Worm (Caenorhabditis elegans) whole organism, young adult: Measurements from ENCODE around the gene ceh-21.

Experiments used
- B0261.1 ChIP-seq: sonication (generic microtip); optimal IDR thresholded peaks from 2 replicates; lab custom pipeline; 2016; ENCODE audit warnings: mild to moderate bottlenecking, missing genetic modification characterization, moderate library complexity, missing compliant biosample characterization
- B0336.3 ChIP-seq: fragments of 200-800 bp; sonication (Bioruptor generic); IDR thresholded peaks from 2 replicates; pipeline ENCODE4 v1.3.6; 2022; ENCODE audit warnings: missing genetic modification characterization, missing compliant biosample characterization
- F22D6.2 ChIP-seq: sonication (generic microtip); optimal IDR thresholded peaks from 2 replicates; lab custom pipeline; 2016; ENCODE audit warnings: mild to moderate bottlenecking, missing genetic modification characterization, missing compliant biosample characterization
- F33H1.4 ChIP-seq: fragments of 200-800 bp; sonication (Bioruptor generic); IDR thresholded peaks from 2 replicates; pipeline ENCODE4 v1.3.6; 2022; ENCODE audit warnings: missing genetic modification reagents, missing genetic modification characterization, missing compliant biosample characterization
- F37B4.10 ChIP-seq: fragments of 200-800 bp; sonication (Bioruptor generic); IDR thresholded peaks from 2 replicates; pipeline ENCODE4 v1.3.6; 2022; ENCODE audit warnings: missing genetic modification characterization, missing compliant biosample characterization
- F57A8.1 ChIP-seq: fragments of 200-800 bp; sonication (Bioruptor generic); optimal IDR thresholded peaks from 2 replicates; lab custom pipeline; 2018; ENCODE audit warnings: mild to moderate bottlenecking, missing genetic modification characterization, moderate library complexity, missing compliant biosample characterization
- K12H6.12 ChIP-seq: fragments of 200-800 bp; sonication (Bioruptor generic); optimal IDR thresholded peaks from 2 replicates; lab custom pipeline; 2018; ENCODE audit warnings: mild to moderate bottlenecking, missing genetic modification characterization, missing compliant biosample characterization
- T07F8.4 ChIP-seq: sonication (generic microtip); optimal IDR thresholded peaks from 2 replicates; lab custom pipeline; 2016; ENCODE audit warnings: mild to moderate bottlenecking, missing genetic modification characterization, moderate library complexity, missing compliant biosample characterization
- Y53F4B.3 ChIP-seq: fragments of 200-800 bp; sonication (Bioruptor generic); IDR thresholded peaks from 2 replicates; pipeline ENCODE4 v1.3.6; 2022; ENCODE audit warnings: missing genetic modification reagents, missing genetic modification characterization, missing compliant biosample characterization
- Y53G8AR.9 ChIP-seq: fragments of 200-800 bp; sonication (Bioruptor generic); conservative IDR thresholded peaks from 2 replicates; pipeline ENCODE4 v1.3.6; 2022; ENCODE audit warnings: missing genetic modification reagents, missing genetic modification characterization, missing compliant biosample characterization
- Y67H2A.10 ChIP-seq: fragments of 200-800 bp; sonication (Bioruptor generic); conservative IDR thresholded peaks from 2 replicates; pipeline ENCODE4 v1.3.6; 2022; ENCODE audit warnings: missing genetic modification reagents, missing genetic modification characterization, missing compliant biosample characterization
- Y79H2A.3 ChIP-seq: fragments of 200-800 bp; sonication (Bioruptor generic); conservative IDR thresholded peaks from 2 replicates; pipeline ENCODE4 v1.3.6; 2022; ENCODE audit warnings: missing genetic modification reagents, missing genetic modification characterization, missing compliant biosample characterization
- Y95B8A.8 ChIP-seq: fragments of 200-800 bp; sonication (Bioruptor generic); IDR thresholded peaks from 2 replicates; pipeline ENCODE4 v1.3.6; 2022; ENCODE audit warnings: missing genetic modification reagents, missing genetic modification characterization, missing compliant biosample characterization
- akir-1 ChIP-seq: fragments of 200-800 bp; sonication (Bioruptor generic); optimal IDR thresholded peaks from 2 replicates; lab custom pipeline; 2018; ENCODE audit warnings: mild to moderate bottlenecking, missing genetic modification characterization, moderate library complexity, missing compliant biosample characterization
- ama-1 ChIP-seq, 3 experiments: fragments of 150-350 bp in 1 of 3; sonication (generic microtip) in 2 of 3; optimal IDR thresholded peaks; 2 replicates each; lab custom pipeline; 2014 to 2018; ENCODE audit warnings: missing biosample characterization in 2 of 3, missing genetic modification characterization in 2 of 3, missing genetic modification reagents in 2 of 3
- attf-3 ChIP-seq: fragments of 200-800 bp; sonication (Bioruptor generic); conservative IDR thresholded peaks from 2 replicates; pipeline ENCODE4 v1.3.6; 2022; ENCODE audit warnings: missing genetic modification reagents, missing genetic modification characterization, missing compliant biosample characterization
- attf-6 ChIP-seq: fragments of 200-800 bp; sonication (Bioruptor generic); IDR thresholded peaks from 2 replicates; pipeline ENCODE4 v1.3.6; 2022; ENCODE audit warnings: missing genetic modification reagents, missing genetic modification characterization, missing compliant biosample characterization
- ccch-3 ChIP-seq: fragments of 200-800 bp; sonication (Bioruptor generic); optimal IDR thresholded peaks from 2 replicates; lab custom pipeline; 2018; ENCODE audit warnings: mild to moderate bottlenecking, missing genetic modification characterization, missing compliant biosample characterization
- cebp-2 ChIP-seq: fragments of 200-800 bp; sonication (Bioruptor generic); IDR thresholded peaks from 2 replicates; pipeline ENCODE4 v1.3.6; 2022; ENCODE audit warnings: missing genetic modification characterization, missing compliant biosample characterization
- ceh-100 ChIP-seq: fragments of 200-800 bp; sonication (Bioruptor generic); IDR thresholded peaks from 2 replicates; pipeline ENCODE4 v1.3.6; 2022; ENCODE audit warnings: missing genetic modification reagents, missing genetic modification characterization, missing compliant biosample characterization
- ceh-91 ChIP-seq: fragments of 200-800 bp; sonication (Bioruptor generic); IDR thresholded peaks from 2 replicates; pipeline ENCODE4 v1.3.6; 2022; ENCODE audit warnings: missing genetic modification reagents, missing genetic modification characterization, missing compliant biosample characterization
- dox-1 ChIP-seq: fragments of 200-800 bp; sonication (Bioruptor generic); IDR thresholded peaks from 2 replicates; pipeline ENCODE4 v1.3.6; 2022; ENCODE audit warnings: missing genetic modification reagents, missing genetic modification characterization, missing compliant biosample characterization
- efl-1 ChIP-seq: fragments of 150-350 bp; optimal IDR thresholded peaks from 2 replicates; lab custom pipeline; 2014; ENCODE audit warnings: missing biosample characterization, missing genetic modification reagents, missing genetic modification characterization
- ekl-4 ChIP-seq: fragments of 200-800 bp; sonication (Bioruptor generic); IDR thresholded peaks from 2 replicates; pipeline ENCODE4 v1.3.6; 2022; ENCODE audit warnings: missing genetic modification reagents, missing genetic modification characterization, missing compliant biosample characterization
- hlh-12 ChIP-seq: sonication (generic microtip); optimal IDR thresholded peaks from 2 replicates; lab custom pipeline; 2016; ENCODE audit warnings: missing genetic modification characterization, missing compliant biosample characterization
- hlh-26 ChIP-seq: fragments of 200-800 bp; sonication (Bioruptor generic); conservative IDR thresholded peaks from 2 replicates; pipeline ENCODE4 v1.3.6; 2022; ENCODE audit warnings: missing genetic modification reagents, missing genetic modification characterization, missing compliant biosample characterization
- hrde-1 ChIP-seq: sonication (generic microtip); optimal IDR thresholded peaks from 2 replicates; lab custom pipeline; 2016; ENCODE audit warnings: missing genetic modification characterization, mild to moderate bottlenecking, missing compliant biosample characterization, moderate library complexity, missing genotype, missing genetic modification reagents, borderline replicate concordance
- let-607 ChIP-seq, 2 experiments: fragments of 200-800 bp in 1 of 2; sonication (Bioruptor generic) in 1 of 2; sonication (generic microtip) in 1 of 2; optimal IDR thresholded peaks; 2 replicates each; lab custom pipeline; 2016 to 2018; ENCODE audit warnings: mild to moderate bottlenecking in 2 of 2, missing compliant biosample characterization in 2 of 2, missing genetic modification characterization in 2 of 2, moderate library complexity in 2 of 2, missing genotype in 1 of 2
- lin-26 ChIP-seq: fragments of 200-800 bp; sonication (Bioruptor generic); IDR thresholded peaks from 2 replicates; pipeline ENCODE4 v1.3.6; 2022; ENCODE audit warnings: missing genetic modification reagents, missing genetic modification characterization, missing compliant biosample characterization
- lin-40 ChIP-seq: sonication (generic microtip); optimal IDR thresholded peaks from 2 replicates; lab custom pipeline; 2016; ENCODE audit warnings: missing genetic modification characterization, mild to moderate bottlenecking, missing compliant biosample characterization, missing genotype, missing genetic modification reagents
- madf-10 ChIP-seq: sonication (generic microtip); optimal IDR thresholded peaks from 2 replicates; lab custom pipeline; 2016; ENCODE audit warnings: mild to moderate bottlenecking, missing genetic modification characterization, missing compliant biosample characterization
- madf-3 ChIP-seq: fragments of 200-800 bp; sonication (Bioruptor generic); IDR thresholded peaks from 2 replicates; pipeline ENCODE4 v1.3.6; 2022; ENCODE audit warnings: missing genetic modification reagents, missing genetic modification characterization, missing compliant biosample characterization
- madf-8 ChIP-seq: fragments of 200-800 bp; sonication (Bioruptor generic); conservative IDR thresholded peaks from 2 replicates; pipeline ENCODE4 v1.3.6; 2022; ENCODE audit warnings: missing genetic modification reagents, missing genetic modification characterization, missing compliant biosample characterization
- nfya-2 ChIP-seq: fragments of 200-800 bp; sonication (Bioruptor generic); IDR thresholded peaks from 2 replicates; pipeline ENCODE4 v1.3.6; 2022; ENCODE audit warnings: missing genetic modification reagents, missing genetic modification characterization, missing compliant biosample characterization
- nhr-27 ChIP-seq: fragments of 200-800 bp; sonication (Bioruptor generic); optimal IDR thresholded peaks from 2 replicates; lab custom pipeline; 2018; ENCODE audit warnings: mild to moderate bottlenecking, missing genetic modification characterization, moderate library complexity, missing compliant biosample characterization
- nhr-80 ChIP-seq: sonication (generic microtip); optimal IDR thresholded peaks from 2 replicates; lab custom pipeline; 2016; ENCODE audit warnings: missing genetic modification characterization, missing compliant biosample characterization
- pbrm-1 ChIP-seq: fragments of 200-800 bp; sonication (Bioruptor generic); IDR thresholded peaks from 2 replicates; pipeline ENCODE4 v1.3.6; 2022; ENCODE audit warnings: missing genetic modification reagents, missing genetic modification characterization, missing compliant biosample characterization
- rcor-1 ChIP-seq: fragments of 200-800 bp; sonication (Bioruptor generic); IDR thresholded peaks from 2 replicates; pipeline ENCODE4 v1.3.6; 2022; ENCODE audit warnings: missing genetic modification reagents, missing genetic modification characterization, missing compliant biosample characterization
- rec-8 ChIP-seq, 2 experiments: sonication (generic microtip); optimal IDR thresholded peaks; 2 replicates each; lab custom pipeline; 2016; ENCODE audit warnings: mild to moderate bottlenecking in 2 of 2, missing genetic modification characterization in 2 of 2, missing genetic modification reagents in 2 of 2, missing genotype in 2 of 2, missing biosample characterization in 1 of 2, missing compliant biosample characterization in 1 of 2, moderate library complexity in 1 of 2
- rpc-1 ChIP-seq, 2 experiments: fragments of 150-350 bp in 1 of 2; sonication (generic microtip) in 1 of 2; optimal IDR thresholded peaks; 2 replicates each; lab custom pipeline; 2014 to 2018; ENCODE audit warnings: missing biosample characterization in 1 of 2, missing genetic modification characterization in 1 of 2, missing genetic modification reagents in 1 of 2, missing genotype in 1 of 2
- snpc-1.1 ChIP-seq: sonication (generic microtip); optimal IDR thresholded peaks from 2 replicates; lab custom pipeline; 2017; ENCODE audit warnings: missing genetic modification characterization, mild to moderate bottlenecking, missing compliant biosample characterization, antibody characterized with exemption, moderate library complexity, missing genotype, missing genetic modification reagents; ENCODE audit not compliant: insufficient read depth
- snpc-1.3 ChIP-seq: sonication (generic microtip); optimal IDR thresholded peaks from 2 replicates; lab custom pipeline; 2017; ENCODE audit warnings: missing genetic modification characterization, mild to moderate bottlenecking, missing compliant biosample characterization, antibody characterized with exemption, moderate library complexity, missing genotype, missing genetic modification reagents; ENCODE audit not compliant: insufficient read depth
- somi-1 ChIP-seq: fragments of 200-800 bp; sonication (Bioruptor generic); optimal IDR thresholded peaks from 2 replicates; lab custom pipeline; 2018; ENCODE audit warnings: mild to moderate bottlenecking, missing genetic modification characterization, missing compliant biosample characterization
- tbx-9 ChIP-seq: sonication (generic microtip); optimal IDR thresholded peaks from 2 replicates; lab custom pipeline; 2016; ENCODE audit warnings: borderline replicate concordance, missing genetic modification characterization, inconsistent platforms, missing compliant biosample characterization
- unc-130 ChIP-seq: sonication (generic microtip); optimal IDR thresholded peaks from 2 replicates; lab custom pipeline; 2016; ENCODE audit warnings: missing genetic modification reagents, missing genetic modification characterization, missing compliant biosample characterization
- xnd-1 ChIP-seq: sonication (generic microtip); optimal IDR thresholded peaks from 2 replicates; lab custom pipeline; 2016; ENCODE audit warnings: missing genotype, missing genetic modification reagents, missing genetic modification characterization, missing compliant biosample characterization
- ztf-3 ChIP-seq: fragments of 200-800 bp; sonication (Bioruptor generic); optimal IDR thresholded peaks from 2 replicates; lab custom pipeline; 2018; ENCODE audit warnings: mild to moderate bottlenecking, missing genetic modification characterization, missing compliant biosample characterization

Gene ceh-21

DNA sequence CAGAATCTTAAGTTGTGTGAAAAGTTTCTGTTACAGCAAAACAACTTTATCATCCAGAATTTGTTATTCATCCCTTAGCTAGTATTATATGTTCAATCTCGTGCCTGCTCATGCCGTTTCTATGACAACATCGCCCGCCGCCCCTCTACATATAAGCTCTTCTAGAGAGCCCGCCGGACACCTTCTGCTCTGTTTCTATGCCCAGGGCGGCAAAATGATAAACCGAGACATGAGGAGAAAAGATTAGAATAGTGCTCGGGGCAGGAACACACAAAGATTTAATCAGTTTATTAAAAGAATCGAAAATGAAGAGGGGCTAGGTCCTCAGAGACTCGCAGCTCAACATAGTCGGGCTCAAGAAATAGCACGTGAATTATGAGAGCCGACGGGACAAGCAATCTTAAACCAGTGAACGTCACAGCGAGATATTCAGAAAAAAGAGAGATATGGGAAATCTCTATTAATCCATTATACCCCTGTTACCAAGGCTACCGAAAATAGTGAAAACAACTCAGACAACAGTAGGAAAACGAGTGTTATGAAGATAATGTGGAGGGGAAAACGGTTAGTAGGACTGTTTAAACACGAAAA lies 36.0 kb upstream of the ceh-21 start (continued):
- TF ChIP-seq let-607 (tag; optimal IDR thresholded peaks at IDR 0.05; lab: Kevin White, UChicago) (no peak), B0261.1 (tag; lab: Kevin White, UChicago) (peak; percentile 40), madf-10 (tag; lab: Kevin White, UChicago) (peak; percentile 51), Y95B8A.8 (GFP tag; lab: Robert Waterston, UW) (no peak), xnd-1 (no peak), ceh-100 (GFP tag; lab: Robert Waterston, UW) (no peak), F33H1.4 (GFP tag; lab: Robert Waterston, UW) (no peak), unc-130 (GFP tag; lab: Kevin White, UChicago) (no peak), lin-40 (tag; lab: Kevin White, UChicago) (peak; percentile 91), madf-8 (GFP tag; lab: Robert Waterston, UW) (no peak), T07F8.4 (tag; lab: Kevin White, UChicago) (no peak), ekl-4 (GFP tag; lab: Robert Waterston, UW) (no peak), K12H6.12 (peak; percentile 63), madf-3 (GFP tag; lab: Robert Waterston, UW) (no peak), Y53G8AR.9 (no peak), dox-1 (GFP tag; lab: Robert Waterston, UW) (no peak; the same call in 1 of the 2 replicates), hlh-26 (GFP tag; lab: Robert Waterston, UW) (no peak), nfya-2 (GFP tag; lab: Robert Waterston, UW) (no peak), Y67H2A.10 (GFP tag; lab: Robert Waterston, UW) (no peak), snpc-1.1 (tag; lab: Kevin White, UChicago) (no peak), akir-1 (GFP tag; lab: Kevin White, UChicago) (no peak), tbx-9 (tag; lab: Kevin White, UChicago) (no peak), Y53F4B.3 (GFP tag; lab: Robert Waterston, UW) (no peak), F57A8.1 (peak; percentile 43), snpc-1.3 (no peak), B0336.3 (peak; percentile 83), ama-1 (optimal IDR thresholded peaks at IDR 0.05; lab: Kevin White, UChicago) (no peak), ama-1 (GFP tag; optimal IDR thresholded peaks at IDR 0.05; lab: Kevin White, UChicago) (no peak), nhr-80 (tag; lab: Kevin White, UChicago) (peak; percentile 50), lin-26 (GFP tag; lab: Robert Waterston, UW) (no peak), nhr-27 (no peak), ceh-91 (no peak), hlh-12 (no peak), ccch-3 (no peak), rpc-1 (optimal IDR thresholded peaks at IDR 0.05; lab: Kevin White, UChicago) (no peak), rpc-1 (tag; optimal IDR thresholded peaks at IDR 0.05; lab: Kevin White, UChicago) (no peak), rcor-1 (GFP tag; lab: Robert Waterston, UW) (peak; percentile 62; the same call in 1 of the 2 replicates), rec-8 (tag; optimal IDR thresholded peaks at IDR 0.05; lab: Kevin White, UChicago) (no peak), ztf-3 (GFP tag; lab: Kevin White, UChicago) (no peak), attf-6 (no peak), cebp-2 (GFP tag; lab: Robert Waterston, UW) (peak; percentile 69; the same call in 1 of the 2 replicates), hrde-1 (tag; lab: Kevin White, UChicago) (no peak), attf-3 (GFP tag; lab: Robert Waterston, UW) (no peak), pbrm-1 (GFP tag; lab: Robert Waterston, UW) (no peak), F37B4.10 (GFP tag; lab: Robert Waterston, UW) (no peak), efl-1 (GFP tag; lab: Kevin White, UChicago) (no peak), somi-1 (GFP tag; lab: Kevin White, UChicago) (peak; percentile 61), Y79H2A.3 (no peak), F22D6.2 (peak; percentile 37)
